Worm (Caenorhabditis elegans) whole organism, L3 larva: ENCODE data around the gene F54H12.8.

Source experiments
- R02D3.7 ChIP-seq: fragments of 150-350 bp; optimal IDR thresholded peaks from 2 replicates; lab custom pipeline; 2014; ENCODE audit warnings: missing biosample characterization, missing genetic modification characterization
- ZK546.5 ChIP-seq: sonication (generic microtip); optimal IDR thresholded peaks from 2 replicates; lab custom pipeline; 2017; ENCODE audit warnings: missing biosample characterization, missing genetic modification characterization
- ama-1 ChIP-seq: fragments of 150-350 bp; optimal IDR thresholded peaks from 2 replicates; lab custom pipeline; 2018
- ceh-28 ChIP-seq: fragments of 150-350 bp; optimal IDR thresholded peaks from 2 replicates; lab custom pipeline; 2014; ENCODE audit warnings: missing biosample characterization, missing genetic modification reagents, missing genetic modification characterization
- ceh-9 ChIP-seq: sonication (generic microtip); optimal IDR thresholded peaks from 2 replicates; lab custom pipeline; 2018; ENCODE audit warnings: missing biosample characterization, missing genetic modification characterization
- daf-12 ChIP-seq: fragments of 150-350 bp; optimal IDR thresholded peaks from 2 replicates; lab custom pipeline; 2014; ENCODE audit warnings: missing biosample characterization, missing genetic modification reagents, missing genetic modification characterization
- egl-27 ChIP-seq: sonication (generic microtip); optimal IDR thresholded peaks from 4 replicates; lab custom pipeline; 2017; ENCODE audit warnings: missing biosample characterization, missing genetic modification reagents, missing genetic modification characterization
- elt-1 ChIP-seq: fragments of 150-350 bp; optimal IDR thresholded peaks from 2 replicates; lab custom pipeline; 2014; ENCODE audit warnings: missing biosample characterization, missing genetic modification characterization
- elt-2 ChIP-seq: sonication (generic microtip); optimal IDR thresholded peaks from 2 replicates; lab custom pipeline; 2016; ENCODE audit warnings: missing genetic modification reagents, mild to moderate bottlenecking, missing genetic modification characterization, missing compliant biosample characterization
- elt-3 ChIP-seq, 3 experiments: fragments of 150-350 bp in 1 of 3; sonication (generic microtip) in 2 of 3; optimal IDR thresholded peaks; 2 replicates in 2 of 3; 4 replicates in 1 of 3; lab custom pipeline; 2014 to 2017; ENCODE audit warnings: missing biosample characterization in 3 of 3, missing genetic modification characterization in 3 of 3
- eor-1 ChIP-seq, 2 experiments: fragments of 150-350 bp; optimal IDR thresholded peaks; 2 replicates each; lab custom pipeline; 2014 to 2018; ENCODE audit warnings: missing biosample characterization in 2 of 2, missing genetic modification characterization in 2 of 2
- fkh-10 ChIP-seq: sonication (generic microtip); optimal IDR thresholded peaks from 2 replicates; lab custom pipeline; 2017; ENCODE audit warnings: missing biosample characterization, missing genetic modification reagents, missing genetic modification characterization
- fkh-2 ChIP-seq: fragments of 150-350 bp; optimal IDR thresholded peaks from 2 replicates; lab custom pipeline; 2014; ENCODE audit warnings: missing biosample characterization, missing genetic modification reagents, missing genetic modification characterization
- fos-1 ChIP-seq: fragments of 150-350 bp; optimal IDR thresholded peaks from 2 replicates; lab custom pipeline; 2014; ENCODE audit warnings: missing biosample characterization, missing genetic modification characterization
- hmg-11 ChIP-seq: sonication (generic microtip); optimal IDR thresholded peaks from 2 replicates; lab custom pipeline; 2016; ENCODE audit warnings: missing genetic modification characterization, missing compliant biosample characterization
- lin-39 ChIP-seq: fragments of 150-350 bp; optimal IDR thresholded peaks from 2 replicates; lab custom pipeline; 2018; ENCODE audit warnings: missing biosample characterization, missing genetic modification reagents, missing genetic modification characterization
- lsy-12 ChIP-seq: sonication (generic microtip); optimal IDR thresholded peaks from 2 replicates; lab custom pipeline; 2016; ENCODE audit warnings: mild to moderate bottlenecking, missing genetic modification characterization, missing compliant biosample characterization
- mdl-1 ChIP-seq: fragments of 150-350 bp; optimal IDR thresholded peaks from 2 replicates; lab custom pipeline; 2014; ENCODE audit warnings: missing biosample characterization, missing genetic modification characterization
- mml-1 ChIP-seq: fragments of 150-350 bp; sonication (generic microtip); optimal IDR thresholded peaks from 3 replicates; lab custom pipeline; 2014; ENCODE audit warnings: missing biosample characterization, missing genetic modification characterization
- nhr-11 ChIP-seq: fragments of 150-350 bp; optimal IDR thresholded peaks from 2 replicates; lab custom pipeline; 2014; ENCODE audit warnings: missing biosample characterization, missing genetic modification characterization
- nhr-12 ChIP-seq: fragments of 150-350 bp; optimal IDR thresholded peaks from 2 replicates; lab custom pipeline; 2014; ENCODE audit warnings: missing biosample characterization, missing genetic modification characterization
- nhr-23 ChIP-seq: fragments of 150-350 bp; optimal IDR thresholded peaks from 2 replicates; lab custom pipeline; 2014; ENCODE audit warnings: missing biosample characterization, missing genetic modification reagents, missing genetic modification characterization
- nhr-237 ChIP-seq: fragments of 150-350 bp; optimal IDR thresholded peaks from 2 replicates; lab custom pipeline; 2014; ENCODE audit warnings: missing biosample characterization, missing genetic modification characterization
- nhr-28 ChIP-seq: fragments of 150-350 bp; optimal IDR thresholded peaks from 2 replicates; lab custom pipeline; 2014; ENCODE audit warnings: missing biosample characterization, missing genetic modification characterization
- nhr-67 ChIP-seq: fragments of 150-350 bp; optimal IDR thresholded peaks from 2 replicates; lab custom pipeline; 2014; ENCODE audit warnings: missing biosample characterization, missing genetic modification characterization
- pha-4 ChIP-seq: fragments of 150-350 bp; optimal IDR thresholded peaks from 2 replicates; lab custom pipeline; 2014; ENCODE audit warnings: missing biosample characterization, missing genetic modification reagents, missing genetic modification characterization
- pqm-1 ChIP-seq: fragments of 150-350 bp; optimal IDR thresholded peaks from 2 replicates; lab custom pipeline; 2017; ENCODE audit warnings: missing biosample characterization, missing genetic modification characterization, inconsistent platforms
- sea-2 ChIP-seq: fragments of 150-350 bp; sonication (generic microtip); optimal IDR thresholded peaks from 4 replicates; lab custom pipeline; 2014; ENCODE audit warnings: missing biosample characterization, missing genetic modification reagents, missing genetic modification characterization
- skn-1 ChIP-seq: fragments of 150-350 bp; optimal IDR thresholded peaks from 2 replicates; lab custom pipeline; 2014; ENCODE audit warnings: missing biosample characterization, missing genetic modification characterization
- snpc-4 ChIP-seq: fragments of 150-350 bp; optimal IDR thresholded peaks from 2 replicates; lab custom pipeline; 2014; ENCODE audit warnings: missing biosample characterization, missing genetic modification characterization
- tbx-2 ChIP-seq: sonication (generic microtip); optimal IDR thresholded peaks from 2 replicates; lab custom pipeline; 2016; ENCODE audit warnings: mild to moderate bottlenecking, missing genetic modification characterization, missing compliant biosample characterization
- unc-39 ChIP-seq: sonication (generic microtip); optimal IDR thresholded peaks from 4 replicates; lab custom pipeline; 2017; ENCODE audit warnings: missing biosample characterization, missing genetic modification characterization
- unc-62 ChIP-seq: fragments of 150-350 bp; sonication (generic microtip); optimal IDR thresholded peaks from 4 replicates; lab custom pipeline; 2014; ENCODE audit warnings: missing biosample characterization, missing genetic modification reagents, missing genetic modification characterization
- zag-1 ChIP-seq: fragments of 150-350 bp; optimal IDR thresholded peaks from 2 replicates; lab custom pipeline; 2014; ENCODE audit warnings: missing biosample characterization, missing genetic modification characterization
- ztf-11 ChIP-seq: fragments of 150-350 bp; optimal IDR thresholded peaks from 2 replicates; lab custom pipeline; 2014; ENCODE audit warnings: missing biosample characterization, missing genetic modification characterization
- ztf-4 ChIP-seq: fragments of 150-350 bp; optimal IDR thresholded peaks from 2 replicates; lab custom pipeline; 2014; ENCODE audit warnings: missing biosample characterization, missing genetic modification characterization

F54H12.8 gene

ce11 chrIII:7969121-7969520 lies at the start of gene F54H12.8, which contains the start of gene F54H12.7:
F54H12.8 (minus strand) TSS chrIII:7969221.
F54H12.7 (plus strand) TSS chrIII:7969349.
- TF ChIP-seq fkh-2: no peak
- TF ChIP-seq mml-1 (tag; lab: Kevin White, UChicago): no peak
- TF ChIP-seq nhr-23 (tag; lab: Kevin White, UChicago): no peak
- no peak for TF ChIP-seq nhr-11 (tag; lab: Kevin White, UChicago)
- TF ChIP-seq ZK546.5: no peak
- no peak for TF ChIP-seq lsy-12 (tag; lab: Kevin White, UChicago)
- TF ChIP-seq ceh-28 (tag; lab: Kevin White, UChicago): no peak
- no peak for TF ChIP-seq nhr-67 (tag; lab: Kevin White, UChicago)
- no peak for TF ChIP-seq eor-1 (tag; optimal IDR thresholded peaks at IDR 0.05; lab: Kevin White, UChicago)
- no peak for TF ChIP-seq hmg-11
- no peak for TF ChIP-seq R02D3.7 (tag; lab: Kevin White, UChicago)

ce11 chrIII:8017053-8017452 lies 48.0 kb upstream of the F54H12.8 start:
- TF ChIP-seq sea-2 (GFP tag; lab: Kevin White, UChicago): no peak
- no peak for TF ChIP-seq nhr-28 (tag; lab: Kevin White, UChicago)
- no peak for TF ChIP-seq nhr-12 (tag; lab: Kevin White, UChicago)
- no peak for TF ChIP-seq unc-62 (GFP tag; lab: Kevin White, UChicago)
- no peak for TF ChIP-seq pha-4 (tag; lab: Kevin White, UChicago)
- TF ChIP-seq R02D3.7 (tag; lab: Kevin White, UChicago): no peak
- no peak for TF ChIP-seq skn-1
- no peak for TF ChIP-seq daf-12 (tag; lab: Kevin White, UChicago)
- TF ChIP-seq elt-3 (tag; optimal IDR thresholded peaks at IDR 0.05; lab: Kevin White, UChicago): no peak
- TF ChIP-seq ZK546.5: no peak
- TF ChIP-seq nhr-237: no peak
- no peak for TF ChIP-seq ama-1
- TF ChIP-seq zag-1 (tag; lab: Kevin White, UChicago): no peak
- TF ChIP-seq ceh-9 (tag; lab: Kevin White, UChicago): no peak
- no peak for TF ChIP-seq ztf-4 (tag; lab: Kevin White, UChicago)
- TF ChIP-seq lin-39: no peak
- no peak for TF ChIP-seq nhr-11 (tag; lab: Kevin White, UChicago)

- TF ChIP-seq zag-1 (tag; lab: Kevin White, UChicago) (no peak), egl-27 (tag; lab: Kevin White, UChicago) (no peak), eor-1 (tag; optimal IDR thresholded peaks at IDR 0.05; lab: Kevin White, UChicago) (no peak), ztf-4 (tag; lab: Kevin White, UChicago) (no peak), ztf-11 (tag; lab: Kevin White, UChicago) (no peak)
Measured at ce11 chrIII:8016438-8016837, 47.4 kb upstream of the F54H12.8 start, which contains the start of gene F44B9.5. F44B9.5 (minus strand) TSS chrIII:8016538.

ce11 chrIII:8013582-8013981 lies 44.6 kb upstream of the F54H12.8 start:
- TF ChIP-seq nhr-23 (tag; lab: Kevin White, UChicago) (no peak), ceh-9 (tag; lab: Kevin White, UChicago) (no peak), fos-1 (tag; lab: Kevin White, UChicago) (no peak), zag-1 (tag; lab: Kevin White, UChicago) (no peak), fkh-10 (no peak), mml-1 (tag; lab: Kevin White, UChicago) (no peak), pqm-1 (tag; lab: Kevin White, UChicago) (no peak), snpc-4 (tag; lab: Kevin White, UChicago) (no peak), elt-2 (tag; lab: Kevin White, UChicago) (no peak), unc-39 (no peak)

ce11 chrIII:8010260-8010822 lies 41.3 kb upstream of the F54H12.8 start, which contains the start of gene cit-1.2:
cit-1.2 (plus strand) TSS chrIII:8010772.
- TF ChIP-seq mdl-1 (tag; lab: Kevin White, UChicago) (no peak), zag-1 (tag; lab: Kevin White, UChicago) (no peak), lsy-12 (tag; lab: Kevin White, UChicago) (no peak), tbx-2 (no peak), elt-3 (tag; optimal IDR thresholded peaks at IDR 0.05; lab: Kevin White, UChicago) (no peak), ama-1 (no peak), daf-12 (tag; lab: Kevin White, UChicago) (no peak), ztf-4 (tag; lab: Kevin White, UChicago) (no peak), hmg-11 (no peak), elt-1 (tag; lab: Kevin White, UChicago) (no peak), nhr-23 (tag; lab: Kevin White, UChicago) (no peak)
- TF ChIP-seq, all 47 proteins: peak for 0
